Worm (Caenorhabditis elegans) whole organism, young adult: ENCODE measurements around the gene ceh-41.

ENCODE experiments used
- B0261.1 ChIP-seq: sonication (generic microtip); optimal IDR thresholded peaks from 2 replicates; lab custom pipeline; 2016; ENCODE audit warnings: mild to moderate bottlenecking, missing genetic modification characterization, moderate library complexity, missing compliant biosample characterization
- C17E4.6 ChIP-seq: fragments of 200-800 bp; sonication (Bioruptor generic); IDR thresholded peaks from 2 replicates; pipeline ENCODE4 v1.3.6; 2022; ENCODE audit warnings: missing genetic modification reagents, missing genetic modification characterization, missing compliant biosample characterization
- D2030.7 ChIP-seq: fragments of 200-800 bp; sonication (Bioruptor generic); IDR thresholded peaks from 2 replicates; pipeline ENCODE4 v1.3.6; 2022; ENCODE audit warnings: missing genetic modification reagents, missing genetic modification characterization, missing compliant biosample characterization
- F37B4.10 ChIP-seq: fragments of 200-800 bp; sonication (Bioruptor generic); IDR thresholded peaks from 2 replicates; pipeline ENCODE4 v1.3.6; 2022; ENCODE audit warnings: missing genetic modification characterization, missing compliant biosample characterization
- F39B2.1 ChIP-seq: fragments of 200-800 bp; sonication (Bioruptor generic); IDR thresholded peaks from 2 replicates; pipeline ENCODE4 v1.3.6; 2022; ENCODE audit warnings: missing genetic modification reagents, missing genetic modification characterization, missing compliant biosample characterization
- F52B5.7 ChIP-seq: sonication (generic microtip); optimal IDR thresholded peaks from 2 replicates; lab custom pipeline; 2016; ENCODE audit warnings: mild to moderate bottlenecking, missing genetic modification characterization, missing compliant biosample characterization
- K11D2.4 ChIP-seq: fragments of 200-800 bp; sonication (Bioruptor generic); IDR thresholded peaks from 2 replicates; pipeline ENCODE4 v1.3.6; 2022; ENCODE audit warnings: missing genetic modification reagents, missing genetic modification characterization, missing compliant biosample characterization
- K12H6.12 ChIP-seq: fragments of 200-800 bp; sonication (Bioruptor generic); optimal IDR thresholded peaks from 2 replicates; lab custom pipeline; 2018; ENCODE audit warnings: mild to moderate bottlenecking, missing genetic modification characterization, missing compliant biosample characterization
- Y95B8A.8 ChIP-seq: fragments of 200-800 bp; sonication (Bioruptor generic); IDR thresholded peaks from 2 replicates; pipeline ENCODE4 v1.3.6; 2022; ENCODE audit warnings: missing genetic modification reagents, missing genetic modification characterization, missing compliant biosample characterization
- ZK185.1 ChIP-seq: sonication (generic microtip); optimal IDR thresholded peaks from 2 replicates; lab custom pipeline; 2016; ENCODE audit warnings: mild to moderate bottlenecking, missing genetic modification characterization, missing compliant biosample characterization; ENCODE audit not compliant: poor library complexity, severe bottlenecking
- ama-1 ChIP-seq, 3 experiments: fragments of 150-350 bp in 1 of 3; sonication (generic microtip) in 2 of 3; optimal IDR thresholded peaks; 2 replicates each; lab custom pipeline; 2014 to 2018; ENCODE audit warnings: missing biosample characterization in 2 of 3, missing genetic modification characterization in 2 of 3, missing genetic modification reagents in 2 of 3
- bed-2 ChIP-seq: fragments of 200-800 bp; sonication (Bioruptor generic); IDR thresholded peaks from 2 replicates; pipeline ENCODE4 v1.3.6; 2022; ENCODE audit warnings: missing genetic modification reagents, missing genetic modification characterization, missing compliant biosample characterization
- ceh-27 ChIP-seq: fragments of 200-800 bp; sonication (Bioruptor generic); optimal IDR thresholded peaks from 2 replicates; lab custom pipeline; 2018; ENCODE audit warnings: mild to moderate bottlenecking, missing genetic modification characterization, moderate library complexity, missing compliant biosample characterization
- ceh-40 ChIP-seq: fragments of 200-800 bp; sonication (Bioruptor generic); IDR thresholded peaks from 2 replicates; pipeline ENCODE4 v1.3.6; 2022; ENCODE audit warnings: missing genetic modification characterization, missing compliant biosample characterization
- ceh-79 ChIP-seq: sonication (generic microtip); optimal IDR thresholded peaks from 2 replicates; lab custom pipeline; 2017; ENCODE audit warnings: mild to moderate bottlenecking, missing genetic modification characterization, missing compliant biosample characterization
- die-1 ChIP-seq: sonication (generic microtip); optimal IDR thresholded peaks from 2 replicates; lab custom pipeline; 2016; ENCODE audit warnings: missing genotype, mild to moderate bottlenecking, missing genetic modification characterization, missing compliant biosample characterization
- dpff-1 ChIP-seq: sonication (generic microtip); optimal IDR thresholded peaks from 2 replicates; lab custom pipeline; 2017; ENCODE audit warnings: mild to moderate bottlenecking, missing genetic modification characterization, missing compliant biosample characterization
- egl-18 ChIP-seq: fragments of 200-800 bp; sonication (Bioruptor generic); IDR thresholded peaks from 2 replicates; pipeline ENCODE4 v1.3.6; 2022; ENCODE audit warnings: missing genetic modification reagents, missing genetic modification characterization, missing compliant biosample characterization
- ets-4 ChIP-seq: fragments of 200-800 bp; sonication (Bioruptor generic); optimal IDR thresholded peaks from 2 replicates; lab custom pipeline; 2018; ENCODE audit warnings: mild to moderate bottlenecking, missing genetic modification characterization, missing compliant biosample characterization
- hlh-12 ChIP-seq: sonication (generic microtip); optimal IDR thresholded peaks from 2 replicates; lab custom pipeline; 2016; ENCODE audit warnings: missing genetic modification characterization, missing compliant biosample characterization
- hmg-20 ChIP-seq: fragments of 200-800 bp; sonication (Bioruptor generic); IDR thresholded peaks from 2 replicates; pipeline ENCODE4 v1.3.6; 2022; ENCODE audit warnings: missing genetic modification reagents, missing genetic modification characterization, missing compliant biosample characterization
- hrde-1 ChIP-seq: sonication (generic microtip); optimal IDR thresholded peaks from 2 replicates; lab custom pipeline; 2016; ENCODE audit warnings: missing genetic modification characterization, mild to moderate bottlenecking, missing compliant biosample characterization, moderate library complexity, missing genotype, missing genetic modification reagents, borderline replicate concordance
- hsf-1 ChIP-seq: fragments of 200-800 bp; sonication (Bioruptor generic); IDR thresholded peaks from 2 replicates; pipeline ENCODE4 v1.3.6; 2022; ENCODE audit warnings: missing genetic modification reagents, missing genetic modification characterization, missing compliant biosample characterization
- let-526 ChIP-seq: fragments of 200-800 bp; sonication (Bioruptor generic); IDR thresholded peaks from 2 replicates; pipeline ENCODE4 v1.3.6; 2022; ENCODE audit warnings: missing genetic modification reagents, missing genetic modification characterization, missing compliant biosample characterization
- let-607 ChIP-seq, 2 experiments: fragments of 200-800 bp in 1 of 2; sonication (Bioruptor generic) in 1 of 2; sonication (generic microtip) in 1 of 2; optimal IDR thresholded peaks; 2 replicates each; lab custom pipeline; 2016 to 2018; ENCODE audit warnings: mild to moderate bottlenecking in 2 of 2, missing compliant biosample characterization in 2 of 2, missing genetic modification characterization in 2 of 2, moderate library complexity in 2 of 2, missing genotype in 1 of 2
- lin-40 ChIP-seq: sonication (generic microtip); optimal IDR thresholded peaks from 2 replicates; lab custom pipeline; 2016; ENCODE audit warnings: missing genetic modification characterization, mild to moderate bottlenecking, missing compliant biosample characterization, missing genotype, missing genetic modification reagents
- lin-54 ChIP-seq: fragments of 200-800 bp; sonication (Bioruptor generic); optimal IDR thresholded peaks from 2 replicates; lab custom pipeline; 2018; ENCODE audit warnings: mild to moderate bottlenecking, missing genetic modification characterization, missing compliant biosample characterization
- lsl-1 ChIP-seq: fragments of 200-800 bp; sonication (Bioruptor generic); optimal IDR thresholded peaks from 2 replicates; lab custom pipeline; 2018; ENCODE audit warnings: mild to moderate bottlenecking, missing genetic modification characterization, moderate library complexity, missing compliant biosample characterization
- lsy-27 ChIP-seq: sonication (generic microtip); optimal IDR thresholded peaks from 2 replicates; lab custom pipeline; 2017; ENCODE audit warnings: missing genetic modification characterization, mild to moderate bottlenecking, missing compliant biosample characterization, antibody characterized with exemption, missing genotype, borderline replicate concordance; ENCODE audit not compliant: insufficient read depth
- mcd-1 ChIP-seq: fragments of 200-800 bp; sonication (Bioruptor generic); IDR thresholded peaks from 2 replicates; pipeline ENCODE4 v1.3.6; 2022; ENCODE audit warnings: missing genetic modification reagents, missing genetic modification characterization, missing compliant biosample characterization
- mel-28 ChIP-seq: sonication (generic microtip); optimal IDR thresholded peaks from 2 replicates; lab custom pipeline; 2016; ENCODE audit warnings: borderline replicate concordance, mild to moderate bottlenecking, missing genetic modification characterization, missing compliant biosample characterization
- nfyb-1 ChIP-seq: fragments of 200-800 bp; sonication (Bioruptor generic); IDR thresholded peaks from 2 replicates; pipeline ENCODE4 v1.3.6; 2022; ENCODE audit warnings: missing genetic modification reagents, missing genetic modification characterization, missing compliant biosample characterization
- rcor-1 ChIP-seq: fragments of 200-800 bp; sonication (Bioruptor generic); IDR thresholded peaks from 2 replicates; pipeline ENCODE4 v1.3.6; 2022; ENCODE audit warnings: missing genetic modification reagents, missing genetic modification characterization, missing compliant biosample characterization
- repo-1 ChIP-seq: sonication (generic microtip); optimal IDR thresholded peaks from 2 replicates; lab custom pipeline; 2017; ENCODE audit warnings: mild to moderate bottlenecking, missing genetic modification characterization, missing compliant biosample characterization
- sdz-38 ChIP-seq: sonication (generic microtip); optimal IDR thresholded peaks from 2 replicates; lab custom pipeline; 2016; ENCODE audit warnings: missing genotype, missing genetic modification characterization, missing compliant biosample characterization
- sea-2 ChIP-seq: fragments of 200-800 bp; sonication (Bioruptor generic); IDR thresholded peaks from 2 replicates; pipeline ENCODE4 v1.3.6; 2022; ENCODE audit warnings: missing genetic modification characterization, missing compliant biosample characterization
- snpc-4 ChIP-seq, 5 experiments: fragments of 150-350 bp in 1 of 5; sonication (generic microtip) in 4 of 5; optimal IDR thresholded peaks; 2 replicates each; lab custom pipeline; 2014 to 2018; ENCODE audit warnings: missing genetic modification characterization in 5 of 5, missing biosample characterization in 3 of 5, antibody characterized with exemption in 2 of 5, mild to moderate bottlenecking in 2 of 5, missing compliant biosample characterization in 2 of 5, missing genotype in 2 of 5, moderate library complexity in 2 of 5, missing genetic modification reagents in 1 of 5
- somi-1 ChIP-seq: fragments of 200-800 bp; sonication (Bioruptor generic); optimal IDR thresholded peaks from 2 replicates; lab custom pipeline; 2018; ENCODE audit warnings: mild to moderate bottlenecking, missing genetic modification characterization, missing compliant biosample characterization
- unc-130 ChIP-seq: sonication (generic microtip); optimal IDR thresholded peaks from 2 replicates; lab custom pipeline; 2016; ENCODE audit warnings: missing genetic modification reagents, missing genetic modification characterization, missing compliant biosample characterization
- ztf-26 ChIP-seq: sonication (generic microtip); optimal IDR thresholded peaks from 2 replicates; lab custom pipeline; 2017; ENCODE audit warnings: missing genetic modification characterization, missing compliant biosample characterization
- ztf-28 ChIP-seq: fragments of 200-800 bp; sonication (Bioruptor generic); IDR thresholded peaks from 2 replicates; pipeline ENCODE4 v1.3.6; 2022; ENCODE audit warnings: missing genetic modification reagents, missing genetic modification characterization, missing compliant biosample characterization

Gene ceh-41

ce11 chrX:1880665-1881064 lies 32.2 kb upstream of the ceh-41 start (continued):
- TF ChIP-seq D2030.7 (GFP tag; lab: Robert Waterston, UW) (no peak), bed-2 (no peak), lin-54 (peak; percentile 47), unc-130 (GFP tag; lab: Kevin White, UChicago) (peak; percentile 2), sea-2 (no peak), B0261.1 (tag; lab: Kevin White, UChicago) (peak; percentile 95), K11D2.4 (peak; percentile 49; the same call in 1 of the 2 replicates), die-1 (tag; lab: Kevin White, UChicago) (peak; percentile 83), ztf-28 (GFP tag; lab: Robert Waterston, UW) (no peak), lsy-27 (peak; percentile 52), mel-28 (tag; lab: Kevin White, UChicago) (no peak), F39B2.1 (no peak), F37B4.10 (no peak), egl-18 (GFP tag; lab: Robert Waterston, UW) (no peak), hrde-1 (tag; lab: Kevin White, UChicago) (peak; percentile 14), somi-1 (GFP tag; lab: Kevin White, UChicago) (peak; percentile 62), ZK185.1 (tag; lab: Kevin White, UChicago) (peak; percentile 79), ama-1 (optimal IDR thresholded peaks at IDR 0.05; lab: Kevin White, UChicago) (no peak), ama-1 (GFP tag; optimal IDR thresholded peaks at IDR 0.05; lab: Kevin White, UChicago) (peak; percentile 38 to 55), repo-1 (tag; lab: Kevin White, UChicago) (no peak), hsf-1 (GFP tag; lab: Robert Waterston, UW) (no peak), let-526 (GFP tag; lab: Robert Waterston, UW) (peak; percentile 68; the same call in 1 of the 2 replicates), ztf-26 (tag; lab: Kevin White, UChicago) (peak; percentile 56), ceh-79 (tag; lab: Kevin White, UChicago) (no peak), snpc-4 (GFP tag; optimal IDR thresholded peaks at IDR 0.05; lab: Kevin White, UChicago) (peak; percentile 57), snpc-4 (tag; optimal IDR thresholded peaks at IDR 0.05; lab: Kevin White, UChicago) (peak in 1 of 4 experiments; percentile 67), mcd-1 (GFP tag; lab: Robert Waterston, UW) (no peak), let-607 (tag; optimal IDR thresholded peaks at IDR 0.05; lab: Kevin White, UChicago) (peak in 1 of 2 experiments; percentile 9), ceh-27 (peak; percentile 64), ets-4 (GFP tag; lab: Kevin White, UChicago) (no peak), lin-40 (tag; lab: Kevin White, UChicago) (no peak), hlh-12 (tag; lab: Kevin White, UChicago) (peak; percentile 66), Y95B8A.8 (GFP tag; lab: Robert Waterston, UW) (no peak), sdz-38 (tag; lab: Kevin White, UChicago) (no peak), F52B5.7 (tag; lab: Kevin White, UChicago) (peak; percentile 56), rcor-1 (GFP tag; lab: Robert Waterston, UW) (peak; percentile 65), dpff-1 (no peak), ceh-40 (GFP tag; lab: Robert Waterston, UW) (no peak), hmg-20 (GFP tag; lab: Robert Waterston, UW) (peak; percentile 85), K12H6.12 (tag; lab: Kevin White, UChicago) (peak; percentile 52)

ce11 chrX:1870991-1871390 lies 22.5 kb upstream of the ceh-41 start:
- no peak for TF ChIP-seq lsl-1 (GFP tag; lab: Kevin White, UChicago)
- TF ChIP-seq C17E4.6 (GFP tag; lab: Robert Waterston, UW): no peak
- peak; percentile 21; the same call in 1 of the 2 replicates for TF ChIP-seq nfyb-1
